Worm (Caenorhabditis elegans): Measurements from ENCODE around the gene H39E23.3.

- TF ChIP-seq dao-5 (tag; optimal IDR thresholded peaks at IDR 0.05) (no peak), him-1 (tag; optimal IDR thresholded peaks at IDR 0.05) (no peak)
These were observed 37.7 kb upstream of the H39E23.3 start for ce11 chrV:14069899-14070298.

Measured in whole organism, L4/young adult.